Fruit fly (Drosophila melanogaster) whole organism, embryonic: ENCODE results near the gene CG10866.
A peak's percentile ranks its signal among the peaks of the same experiment; 100 is the strongest.

Experiments
- CG11456 ChIP-seq: fragments of 200-800 bp; sonication (Bioruptor generic); IDR thresholded peaks from 3 replicates; pipeline ENCODE4 v1.3.6; 2022; ENCODE audit warnings: missing biosample characterization, missing genetic modification characterization
- CG13424 ChIP-seq: fragments of 200-800 bp; sonication (Bioruptor generic); optimal IDR thresholded peaks from 2 replicates; lab custom pipeline; 2019; ENCODE audit warnings: missing biosample characterization, mild to moderate bottlenecking, missing genetic modification characterization, moderate library complexity
- CG13894 ChIP-seq: fragments of 200-800 bp; sonication (Bioruptor generic); optimal IDR thresholded peaks from 3 replicates; lab custom pipeline; 2018; ENCODE audit warnings: missing biosample characterization, mild to moderate bottlenecking, missing genetic modification characterization, moderate library complexity
- CG15011 ChIP-seq: fragments of 200-800 bp; sonication (Bioruptor generic); optimal IDR thresholded peaks from 3 replicates; lab custom pipeline; 2018; ENCODE audit warnings: missing biosample characterization, mild to moderate bottlenecking, missing genetic modification characterization
- CG17359 ChIP-seq: fragments of 200-800 bp; sonication (Bioruptor generic); optimal IDR thresholded peaks from 3 replicates; lab custom pipeline; 2018; ENCODE audit warnings: missing biosample characterization, mild to moderate bottlenecking, missing genetic modification characterization, moderate library complexity
- CG17361 ChIP-seq: fragments of 200-800 bp; sonication (Bioruptor generic); IDR thresholded peaks from 3 replicates; pipeline ENCODE4 v1.3.6; 2022; ENCODE audit warnings: missing biosample characterization, missing genetic modification characterization
- CG2199 ChIP-seq: fragments of 200-800 bp; sonication (Bioruptor generic); IDR thresholded peaks from 3 replicates; pipeline ENCODE4 v1.3.6; 2022; ENCODE audit warnings: missing biosample characterization, missing genetic modification characterization
- CG30431 ChIP-seq: fragments of 200-800 bp; sonication (Bioruptor generic); optimal IDR thresholded peaks from 2 replicates; lab custom pipeline; 2017; ENCODE audit warnings: missing biosample characterization, missing genetic modification characterization
- CG32532 ChIP-seq: fragments of 200-800 bp; sonication (Bioruptor generic); IDR thresholded peaks from 2 replicates; pipeline ENCODE4 v1.3.6; 2022; ENCODE audit warnings: missing biosample characterization, missing genetic modification characterization
- CG32772 ChIP-seq: fragments of 200-800 bp; sonication (Bioruptor generic); IDR thresholded peaks from 2 replicates; pipeline ENCODE4 v1.3.6; 2022; ENCODE audit warnings: missing biosample characterization, missing genetic modification characterization
- CG3726 ChIP-seq: fragments of 200-800 bp; sonication (Bioruptor generic); IDR thresholded peaks from 3 replicates; pipeline ENCODE4, ENCODE4 v1.3.6; 2022; ENCODE audit warnings: missing biosample characterization, missing genetic modification characterization
- CG7987 ChIP-seq: fragments of 200-800 bp; sonication (Bioruptor generic); optimal IDR thresholded peaks from 2 replicates; lab custom pipeline; 2018; ENCODE audit warnings: missing biosample characterization, mild to moderate bottlenecking, missing genetic modification characterization, moderate library complexity
- CG9817 ChIP-seq: fragments of 200-800 bp; sonication (Bioruptor generic); optimal IDR thresholded peaks from 2 replicates; lab custom pipeline; 2018; ENCODE audit warnings: missing biosample characterization, mild to moderate bottlenecking, missing genetic modification characterization, moderate library complexity
- CG9932 ChIP-seq: fragments of 200-800 bp; sonication (Bioruptor generic); IDR thresholded peaks from 2 replicates; pipeline ENCODE4 v1.3.6; 2022; ENCODE audit warnings: missing biosample characterization, missing genetic modification characterization
- CoRest ChIP-seq: fragments of 200-800 bp; sonication (Bioruptor generic); optimal IDR thresholded peaks from 3 replicates; lab custom pipeline; 2018; ENCODE audit warnings: missing biosample characterization, mild to moderate bottlenecking, missing genetic modification characterization, moderate library complexity
- Dek ChIP-seq: fragments of 200-800 bp; sonication (Bioruptor generic); optimal IDR thresholded peaks from 3 replicates; lab custom pipeline; 2019; ENCODE audit warnings: missing biosample characterization, mild to moderate bottlenecking, missing genetic modification characterization, moderate library complexity
- E2f2 ChIP-seq: fragments of 200-800 bp; sonication (Bioruptor generic); IDR thresholded peaks from 2 replicates; pipeline ENCODE4 v1.3.6; 2022; ENCODE audit warnings: missing biosample characterization, missing genetic modification characterization
- HHEX ChIP-seq: fragments of 200-800 bp; sonication (Bioruptor generic); optimal IDR thresholded peaks from 3 replicates; lab custom pipeline; 2017; ENCODE audit warnings: missing biosample characterization, mild to moderate bottlenecking, missing genetic modification characterization, missing genetic modification reagents
- Hr39 ChIP-seq: fragments of >200 bp; optimal IDR thresholded peaks from 2 replicates; lab custom pipeline; 2017
- Lhr ChIP-seq: fragments of 200-800 bp; sonication (Bioruptor generic); optimal IDR thresholded peaks from 3 replicates; lab custom pipeline; 2017; ENCODE audit warnings: mild to moderate bottlenecking, missing biosample characterization, missing genetic modification reagents, missing genetic modification characterization
- Max ChIP-seq: fragments of 200-800 bp; sonication (Bioruptor generic); optimal IDR thresholded peaks from 2 replicates; lab custom pipeline; 2016; ENCODE audit warnings: missing biosample characterization, mild to moderate bottlenecking, missing genetic modification characterization
- Myb ChIP-seq: fragments of 200-800 bp; sonication (Bioruptor generic); optimal IDR thresholded peaks from 2 replicates; lab custom pipeline; 2016; ENCODE audit warnings: missing biosample characterization, missing genetic modification characterization
- NC2β ChIP-seq: fragments of 200-800 bp; sonication (Bioruptor generic); optimal IDR thresholded peaks from 2 replicates; lab custom pipeline; 2016; ENCODE audit warnings: missing biosample characterization, missing genetic modification characterization
- Six4 ChIP-seq: fragments of 200-800 bp; sonication (Bioruptor generic); optimal IDR thresholded peaks from 2 replicates; lab custom pipeline; 2016; ENCODE audit warnings: missing biosample characterization, missing genetic modification characterization
- Sox102F ChIP-seq: fragments of 200-800 bp; sonication (Bioruptor generic); optimal IDR thresholded peaks from 2 replicates; lab custom pipeline; 2018; ENCODE audit warnings: missing biosample characterization, mild to moderate bottlenecking, missing genetic modification characterization, moderate library complexity
- Trl ChIP-seq, 3 experiments: fragments of >200 bp in 2 of 3; fragments of 200-800 bp in 1 of 3; sonication (Bioruptor generic) in 1 of 3; optimal IDR thresholded peaks; 2 replicates in 1 of 3; 3 replicates in 2 of 3; lab custom pipeline; 2016 to 2017; ENCODE audit warnings: missing biosample characterization in 1 of 3, missing genetic modification characterization in 1 of 3
- Usf ChIP-seq: fragments of 200-800 bp; sonication (Bioruptor generic); optimal IDR thresholded peaks from 2 replicates; lab custom pipeline; 2017; ENCODE audit warnings: missing genotype, missing biosample characterization, missing genetic modification characterization
- ab ChIP-seq: fragments of 200-800 bp; sonication (Bioruptor generic); optimal IDR thresholded peaks from 2 replicates; lab custom pipeline; 2016; ENCODE audit warnings: missing biosample characterization, missing genetic modification characterization
- ara ChIP-seq: fragments of 200-800 bp; sonication (Bioruptor generic); IDR thresholded peaks from 2 replicates; pipeline ENCODE4 v1.3.6; 2022; ENCODE audit warnings: missing biosample characterization, missing genetic modification characterization
- ash1 ChIP-seq: fragments of 200-800 bp; sonication (Bioruptor generic); optimal IDR thresholded peaks from 2 replicates; lab custom pipeline; 2018; ENCODE audit warnings: missing biosample characterization, mild to moderate bottlenecking, missing genetic modification characterization
- cas ChIP-seq: fragments of 200-800 bp; sonication (Bioruptor generic); IDR thresholded peaks from 2 replicates; pipeline ENCODE4 v1.3.6; 2022; ENCODE audit warnings: missing biosample characterization, missing genetic modification characterization
- caup ChIP-seq: fragments of 200-800 bp; sonication (Bioruptor generic); optimal IDR thresholded peaks from 3 replicates; lab custom pipeline; 2017; ENCODE audit warnings: missing biosample characterization, mild to moderate bottlenecking, missing genetic modification characterization, moderate library complexity; ENCODE audit not compliant: severe bottlenecking
- dmrt99B ChIP-seq: fragments of 200-800 bp; sonication (Bioruptor generic); optimal IDR thresholded peaks from 2 replicates; lab custom pipeline; 2018; ENCODE audit warnings: missing biosample characterization, mild to moderate bottlenecking, missing genetic modification characterization, moderate library complexity
- dpn ChIP-seq, 2 experiments: fragments of 200-800 bp; sonication (Bioruptor generic); optimal IDR thresholded peaks; 3 replicates each; lab custom pipeline; 2016; ENCODE audit warnings: missing biosample characterization in 2 of 2, missing genetic modification characterization in 2 of 2
- eve ChIP-seq, 2 experiments: fragments of >200 bp; optimal IDR thresholded peaks; 2 replicates each; lab custom pipeline; 2017; ENCODE audit warnings: missing biosample characterization in 2 of 2, missing genetic modification characterization in 2 of 2
- eyg ChIP-seq: fragments of 200-800 bp; sonication (Bioruptor generic); optimal IDR thresholded peaks from 3 replicates; lab custom pipeline; 2016; ENCODE audit warnings: missing biosample characterization, missing genetic modification characterization
- fd96Cb ChIP-seq: fragments of 200-800 bp; sonication (Bioruptor generic); optimal IDR thresholded peaks from 2 replicates; lab custom pipeline; 2018; ENCODE audit warnings: missing biosample characterization, mild to moderate bottlenecking, missing genetic modification characterization, moderate library complexity
- gcm2 ChIP-seq: fragments of 200-800 bp; sonication (Bioruptor generic); optimal IDR thresholded peaks from 2 replicates; lab custom pipeline; 2016; ENCODE audit warnings: missing biosample characterization, missing genetic modification characterization
- gsb ChIP-seq: fragments of 200-800 bp; sonication (Bioruptor generic); IDR thresholded peaks from 2 replicates; pipeline ENCODE4 v1.3.6; 2022; ENCODE audit warnings: missing biosample characterization, missing genetic modification characterization
- klu ChIP-seq: fragments of 200-800 bp; sonication (Bioruptor generic); IDR thresholded peaks from 2 replicates; pipeline ENCODE4 v1.3.6; 2022; ENCODE audit warnings: missing biosample characterization, missing genetic modification characterization
- lmd ChIP-seq: fragments of 200-800 bp; sonication (Bioruptor generic); IDR thresholded peaks from 2 replicates; pipeline ENCODE4 v1.3.6; 2022; ENCODE audit warnings: missing biosample characterization, missing genetic modification characterization
- mam ChIP-seq: fragments of 200-800 bp; sonication (Bioruptor generic); optimal IDR thresholded peaks from 3 replicates; lab custom pipeline; 2016; ENCODE audit warnings: missing biosample characterization, missing genetic modification characterization
- nau ChIP-seq: fragments of 200-800 bp; sonication (Bioruptor generic); optimal IDR thresholded peaks from 3 replicates; lab custom pipeline; 2017; ENCODE audit warnings: missing biosample characterization, mild to moderate bottlenecking, missing genetic modification characterization, missing genetic modification reagents
- run ChIP-seq: fragments of 200-800 bp; sonication (Bioruptor generic); optimal IDR thresholded peaks from 3 replicates; lab custom pipeline; 2018; ENCODE audit warnings: missing biosample characterization, mild to moderate bottlenecking, missing genetic modification characterization
- slbo ChIP-seq: fragments of 200-800 bp; sonication (Bioruptor generic); IDR thresholded peaks from 2 replicates; pipeline ENCODE4 v1.3.6; 2022; ENCODE audit warnings: missing biosample characterization, missing genetic modification characterization
- sqz ChIP-seq: fragments of 200-800 bp; sonication (Bioruptor generic); optimal IDR thresholded peaks from 3 replicates; lab custom pipeline; 2018; ENCODE audit warnings: missing biosample characterization, mild to moderate bottlenecking, missing genetic modification characterization
- tgo ChIP-seq: fragments of 200-800 bp; sonication (Bioruptor generic); IDR thresholded peaks from 3 replicates; pipeline ENCODE4 v1.3.6; 2022; ENCODE audit warnings: missing biosample characterization, missing genetic modification characterization
- trh ChIP-seq: fragments of 200-800 bp; sonication (Bioruptor generic); optimal IDR thresholded peaks from 2 replicates; lab custom pipeline; 2016; ENCODE audit warnings: missing biosample characterization, missing genetic modification characterization
- z ChIP-seq: fragments of 200-800 bp; sonication (Bioruptor generic); IDR thresholded peaks from 3 replicates; pipeline ENCODE4 v1.3.6; 2022; ENCODE audit warnings: missing biosample characterization, missing genetic modification characterization
- zfh2 ChIP-seq: fragments of 200-800 bp; sonication (Bioruptor generic); optimal IDR thresholded peaks from 2 replicates; lab custom pipeline; 2016; ENCODE audit warnings: missing biosample characterization, missing genetic modification characterization

The CG10866 gene

dm6 chr3L:3970372-3971031 lies 32.7 kb upstream of the CG10866 start (continued):
- TF ChIP-seq ara (GFP tag; lab: Robert Waterston, UW), result no peak
- TF ChIP-seq klu (GFP tag; lab: Robert Waterston, UW), result no peak
- peak; percentile 57 for TF ChIP-seq CG13424 (tag; lab: Kevin White, UChicago)
- no peak for TF ChIP-seq ab (GFP tag; lab: Kevin White, UChicago)
- TF ChIP-seq CG13894 (tag; lab: Kevin White, UChicago), result no peak
- no peak for TF ChIP-seq CG30431 (GFP tag; lab: Kevin White, UChicago)
- peak; percentile 39; the same call in 1 of the 2 replicates for TF ChIP-seq CG32532 (GFP tag; lab: Robert Waterston, UW)
- TF ChIP-seq ash1 (GFP tag; lab: Kevin White, UChicago), result no peak
- no peak for TF ChIP-seq nau (GFP tag; lab: Kevin White, UChicago)
- no peak for TF ChIP-seq Hr39 (lab: Kevin White, UChicago)
- TF ChIP-seq gsb, result no peak
- TF ChIP-seq CG11456 (GFP tag; lab: Robert Waterston, UW), result 0 out of 3 replicates have a peak, but pooled peaks have one; percentile 9
- peak; percentile 66 for TF ChIP-seq slbo (GFP tag; lab: Robert Waterston, UW)
- TF ChIP-seq CoRest (tag; lab: Kevin White, UChicago), result peak; percentile 57
- TF ChIP-seq CG15011 (GFP tag; lab: Kevin White, UChicago), result no peak
- TF ChIP-seq Trl (optimal IDR thresholded peaks at IDR 0.05; lab: Kevin White, UChicago), result no peak
- peak; percentile 20 for TF ChIP-seq Trl (GFP tag; optimal IDR thresholded peaks at IDR 0.05; lab: Kevin White, UChicago)
- TF ChIP-seq dpn (GFP tag; optimal IDR thresholded peaks at IDR 0.05; lab: Kevin White, UChicago), result peak; percentile 0 to 39
- TF ChIP-seq CG3726, result no peak
- no peak for TF ChIP-seq Lhr
- peak in 1 of 2 experiments; percentile 60 for TF ChIP-seq eve (GFP tag; optimal IDR thresholded peaks at IDR 0.05; lab: Kevin White, UChicago)
- no peak for TF ChIP-seq Usf (GFP tag; lab: Kevin White, UChicago)
- TF ChIP-seq NC2β, result peak; percentile 17
- TF ChIP-seq HHEX, result no peak
- peak; percentile 44; the same call in 1 of the 2 replicates for TF ChIP-seq lmd (GFP tag; lab: Robert Waterston, UW)
- peak; percentile 26; the same call in 2 of the 3 replicates for TF ChIP-seq tgo (GFP tag; lab: Robert Waterston, UW)
- TF ChIP-seq CG9932, result no peak; the same call in 1 of the 2 replicates
- no peak for TF ChIP-seq Max (GFP tag; lab: Kevin White, UChicago)
- TF ChIP-seq CG32772, result 0 out of 2 replicates have a peak, but pooled peaks have one; percentile 8
- TF ChIP-seq zfh2 (GFP tag; lab: Kevin White, UChicago), result peak; percentile 8
- peak; percentile 66 for TF ChIP-seq dmrt99B (tag; lab: Kevin White, UChicago)
- TF ChIP-seq fd96Cb (tag; lab: Kevin White, UChicago), result peak; percentile 19
- TF ChIP-seq Sox102F, result peak; percentile 61
- no peak for TF ChIP-seq eyg (GFP tag; lab: Kevin White, UChicago)
- no peak for TF ChIP-seq gcm2 (GFP tag; lab: Kevin White, UChicago)
- TF ChIP-seq CG17361 (GFP tag; lab: Robert Waterston, UW), result peak; percentile 32; the same call in 1 of the 3 replicates
- no peak for TF ChIP-seq z (GFP tag; lab: Robert Waterston, UW)
- TF ChIP-seq E2f2, result peak; percentile 30; the same call in 1 of the 2 replicates
- TF ChIP-seq Myb, result no peak
- no peak for TF ChIP-seq CG2199 (GFP tag; lab: Robert Waterston, UW)
- no peak for TF ChIP-seq cas
- no peak for TF ChIP-seq run (tag; lab: Kevin White, UChicago)
- TF ChIP-seq sqz, result peak; percentile 66
- TF ChIP-seq CG17359 (tag; lab: Kevin White, UChicago), result peak; percentile 43
- TF ChIP-seq CG9817 (tag; lab: Kevin White, UChicago), result no peak
- peak; percentile 9 for TF ChIP-seq caup (GFP tag; lab: Kevin White, UChicago)
- no peak for TF ChIP-seq Six4
- TF ChIP-seq Dek (tag; lab: Kevin White, UChicago), result peak; percentile 14
- no peak for TF ChIP-seq trh (GFP tag; lab: Kevin White, UChicago)
- no peak for TF ChIP-seq CG7987 (GFP tag; lab: Kevin White, UChicago)
- TF ChIP-seq mam (GFP tag; lab: Kevin White, UChicago), result peak; percentile 50
